Worm (Caenorhabditis elegans) whole organism, mixed stage, embryonic: ENCODE results near the gene dpy-2.

Experiments
- elt-3 ChIP-seq: fragments of 150-350 bp; optimal IDR thresholded peaks from 2 replicates; lab custom pipeline; 2014; ENCODE audit warnings: missing biosample characterization, missing genetic modification characterization
- lin-13 ChIP-seq: fragments of 150-350 bp; optimal IDR thresholded peaks from 2 replicates; lab custom pipeline; 2014; ENCODE audit warnings: missing biosample characterization, missing genetic modification characterization
- lsy-2 ChIP-seq: fragments of 150-350 bp; optimal IDR thresholded peaks from 2 replicates; lab custom pipeline; 2014; ENCODE audit warnings: missing biosample characterization, missing genetic modification characterization
- nhr-12 ChIP-seq: fragments of 150-350 bp; optimal IDR thresholded peaks from 2 replicates; lab custom pipeline; 2014; ENCODE audit warnings: missing biosample characterization, missing genetic modification characterization
- nhr-237 ChIP-seq: fragments of 150-350 bp; optimal IDR thresholded peaks from 2 replicates; lab custom pipeline; 2014; ENCODE audit warnings: missing biosample characterization, missing genetic modification characterization
- nhr-28 ChIP-seq: fragments of 150-350 bp; optimal IDR thresholded peaks from 2 replicates; lab custom pipeline; 2014; ENCODE audit warnings: missing biosample characterization, missing genetic modification characterization
- pha-4 ChIP-seq: fragments of 150-350 bp; optimal IDR thresholded peaks from 2 replicates; lab custom pipeline; 2018; ENCODE audit warnings: missing biosample characterization, missing genetic modification reagents, missing genetic modification characterization
- unc-39 ChIP-seq: fragments of 150-350 bp; optimal IDR thresholded peaks from 2 replicates; lab custom pipeline; 2014; ENCODE audit warnings: missing biosample characterization, missing genetic modification characterization

- TF ChIP-seq unc-39 (tag; lab: Kevin White, UChicago) (no peak), nhr-237 (tag; lab: Kevin White, UChicago) (no peak), lsy-2 (no peak), nhr-28 (tag; lab: Kevin White, UChicago) (no peak), nhr-12 (tag; lab: Kevin White, UChicago) (no peak), pha-4 (no peak), lin-13 (no peak), elt-3 (tag; lab: Kevin White, UChicago) (no peak)
Measured at ce11 chrII:6668496-6668895, 45.6 kb upstream of the dpy-2 start.
